Worm (Caenorhabditis elegans) whole organism, L1 larva: ENCODE measurements around the gene M02B1.4.
A peak's percentile ranks its signal among the peaks of the same experiment; 100 is the strongest.

Experiments
- C04F5.9 ChIP-seq: sonication (generic microtip); optimal IDR thresholded peaks from 2 replicates; lab custom pipeline; 2016; ENCODE audit warnings: missing genetic modification characterization, missing compliant biosample characterization
- F16B12.6 ChIP-seq: fragments of 150-350 bp; optimal IDR thresholded peaks from 2 replicates; lab custom pipeline; 2014; ENCODE audit warnings: missing biosample characterization, missing genetic modification characterization
- alr-1 ChIP-seq: fragments of 200-800 bp; sonication (Bioruptor generic); optimal IDR thresholded peaks from 2 replicates; lab custom pipeline; 2018; ENCODE audit warnings: borderline replicate concordance, mild to moderate bottlenecking, missing genetic modification characterization, missing compliant biosample characterization
- ama-1 ChIP-seq: fragments of 150-350 bp; optimal IDR thresholded peaks from 2 replicates; lab custom pipeline; 2014
- blmp-1 ChIP-seq: fragments of 150-350 bp; optimal IDR thresholded peaks from 2 replicates; lab custom pipeline; 2014; ENCODE audit warnings: missing biosample characterization, missing genetic modification characterization
- ceh-8 ChIP-seq: fragments of 200-800 bp; sonication (Bioruptor generic); optimal IDR thresholded peaks from 2 replicates; lab custom pipeline; 2018; ENCODE audit warnings: mild to moderate bottlenecking, missing genetic modification characterization, moderate library complexity, missing compliant biosample characterization
- ceh-82 ChIP-seq, 3 experiments: fragments of 150-350 bp in 1 of 3; sonication (generic microtip) in 2 of 3; optimal IDR thresholded peaks; 2 replicates each; lab custom pipeline; 2014 to 2017; ENCODE audit warnings: missing biosample characterization in 3 of 3, missing genetic modification characterization in 3 of 3
- ceh-90 ChIP-seq: sonication (generic microtip); optimal IDR thresholded peaks from 2 replicates; lab custom pipeline; 2016; ENCODE audit warnings: missing genetic modification characterization, missing compliant biosample characterization
- dpl-1 ChIP-seq, 3 experiments: fragments of 150-350 bp in 2 of 3; sonication (generic microtip) in 1 of 3; optimal IDR thresholded peaks; 2 replicates each; lab custom pipeline; 2014 to 2017; ENCODE audit warnings: missing biosample characterization in 3 of 3, missing genetic modification characterization in 3 of 3, missing genetic modification reagents in 3 of 3
- efl-3 ChIP-seq: fragments of 200-800 bp; sonication (Bioruptor generic); optimal IDR thresholded peaks from 2 replicates; lab custom pipeline; 2018; ENCODE audit warnings: mild to moderate bottlenecking, missing genetic modification characterization, missing compliant biosample characterization
- egl-27 ChIP-seq, 2 experiments: fragments of 150-350 bp in 1 of 2; sonication (generic microtip); optimal IDR thresholded peaks; 3 replicates each; lab custom pipeline; 2017 to 2018; ENCODE audit warnings: missing biosample characterization in 2 of 2, missing genetic modification characterization in 2 of 2, missing genetic modification reagents in 2 of 2
- elt-2 ChIP-seq: sonication (generic microtip); optimal IDR thresholded peaks from 2 replicates; lab custom pipeline; 2016; ENCODE audit warnings: missing genetic modification characterization, mild to moderate bottlenecking, inconsistent platforms, missing compliant biosample characterization, missing genetic modification reagents
- ets-5 ChIP-seq: fragments of 200-800 bp; sonication (Bioruptor generic); IDR thresholded peaks from 2 replicates; pipeline ENCODE4 v1.3.6; 2022; ENCODE audit warnings: missing genetic modification characterization, missing compliant biosample characterization
- fkh-10 ChIP-seq: sonication (generic microtip); optimal IDR thresholded peaks from 2 replicates; lab custom pipeline; 2017; ENCODE audit warnings: missing biosample characterization, missing genetic modification reagents, missing genetic modification characterization
- fkh-4 ChIP-seq: sonication (generic microtip); optimal IDR thresholded peaks from 2 replicates; lab custom pipeline; 2016; ENCODE audit warnings: missing compliant biosample characterization, missing genetic modification characterization, borderline replicate concordance
- fos-1 ChIP-seq: fragments of 150-350 bp; optimal IDR thresholded peaks from 2 replicates; lab custom pipeline; 2014; ENCODE audit warnings: missing biosample characterization, missing genetic modification characterization
- grh-1 ChIP-seq: fragments of 200-800 bp; sonication (Bioruptor generic); IDR thresholded peaks from 2 replicates; pipeline ENCODE4 v1.3.6; 2022; ENCODE audit warnings: missing genetic modification reagents, missing genetic modification characterization, missing compliant biosample characterization
- hpl-2 ChIP-seq: fragments of 150-350 bp; optimal IDR thresholded peaks from 2 replicates; lab custom pipeline; 2014; ENCODE audit warnings: missing biosample characterization, missing genetic modification reagents, missing genetic modification characterization
- irx-1 ChIP-seq: sonication (generic microtip); optimal IDR thresholded peaks from 2 replicates; lab custom pipeline; 2016; ENCODE audit warnings: missing genetic modification characterization, missing compliant biosample characterization
- lin-14 ChIP-seq: fragments of 200-800 bp; sonication (Bioruptor generic); optimal IDR thresholded peaks from 2 replicates; lab custom pipeline; 2018; ENCODE audit warnings: mild to moderate bottlenecking, missing genetic modification characterization, moderate library complexity, missing compliant biosample characterization
- lin-15B ChIP-seq: fragments of 150-350 bp; sonication (generic microtip); optimal IDR thresholded peaks from 3 replicates; lab custom pipeline; 2014; ENCODE audit warnings: missing biosample characterization, missing genetic modification characterization
- mef-2 ChIP-seq: fragments of 150-350 bp; optimal IDR thresholded peaks from 2 replicates; lab custom pipeline; 2014; ENCODE audit warnings: missing biosample characterization, missing genetic modification characterization
- mep-1 ChIP-seq: fragments of 150-350 bp; optimal IDR thresholded peaks from 2 replicates; lab custom pipeline; 2014; ENCODE audit warnings: missing biosample characterization, missing genetic modification characterization
- nhr-11 ChIP-seq: fragments of 150-350 bp; optimal IDR thresholded peaks from 2 replicates; lab custom pipeline; 2014; ENCODE audit warnings: missing biosample characterization, missing genetic modification characterization
- nhr-19 ChIP-seq: fragments of 200-800 bp; sonication (Bioruptor generic); conservative IDR thresholded peaks from 2 replicates; pipeline ENCODE4 v1.3.6; 2022; ENCODE audit warnings: missing genetic modification characterization, missing compliant biosample characterization
- nhr-47 ChIP-seq: sonication (generic microtip); optimal IDR thresholded peaks from 2 replicates; lab custom pipeline; 2016; ENCODE audit warnings: mild to moderate bottlenecking, missing genetic modification characterization, moderate library complexity, missing compliant biosample characterization
- nhr-71 ChIP-seq: sonication (generic microtip); optimal IDR thresholded peaks from 2 replicates; lab custom pipeline; 2016; ENCODE audit warnings: mild to moderate bottlenecking, missing genetic modification characterization, moderate library complexity, missing compliant biosample characterization
- nhr-85 ChIP-seq: sonication (generic microtip); peaks from one replicate; lab custom pipeline; 2016; ENCODE audit warnings: missing genetic modification characterization, inconsistent platforms, missing compliant biosample characterization
- nhr-90 ChIP-seq: sonication (generic microtip); optimal IDR thresholded peaks from 2 replicates; lab custom pipeline; 2016; ENCODE audit warnings: mild to moderate bottlenecking, missing genetic modification characterization, missing compliant biosample characterization; ENCODE audit not compliant: poor library complexity
- pax-3 ChIP-seq: fragments of 200-800 bp; sonication (Bioruptor generic); optimal IDR thresholded peaks from 2 replicates; lab custom pipeline; 2018; ENCODE audit warnings: mild to moderate bottlenecking, missing genetic modification characterization, moderate library complexity, missing compliant biosample characterization
- pqm-1 ChIP-seq: sonication (generic microtip); optimal IDR thresholded peaks from 3 replicates; lab custom pipeline; 2017; ENCODE audit warnings: missing biosample characterization, missing genetic modification characterization
- skn-1 ChIP-seq: fragments of 150-350 bp; optimal IDR thresholded peaks from 2 replicates; lab custom pipeline; 2014; ENCODE audit warnings: missing biosample characterization, missing genetic modification characterization
- snpc-4 ChIP-seq: fragments of 150-350 bp; optimal IDR thresholded peaks from 2 replicates; lab custom pipeline; 2014; ENCODE audit warnings: missing biosample characterization, missing genetic modification characterization
- sox-4 ChIP-seq: sonication (generic microtip); optimal IDR thresholded peaks from 2 replicates; lab custom pipeline; 2016; ENCODE audit warnings: missing genetic modification characterization, missing compliant biosample characterization
- sptf-1 ChIP-seq: fragments of 150-350 bp; optimal IDR thresholded peaks from 2 replicates; lab custom pipeline; 2014; ENCODE audit warnings: missing biosample characterization, missing genetic modification characterization
- sup-37 ChIP-seq: fragments of 200-800 bp; sonication (Bioruptor generic); optimal IDR thresholded peaks from 2 replicates; lab custom pipeline; 2018; ENCODE audit warnings: mild to moderate bottlenecking, missing genetic modification characterization, missing compliant biosample characterization
- swsn-7 ChIP-seq: sonication (generic microtip); optimal IDR thresholded peaks from 2 replicates; lab custom pipeline; 2016; ENCODE audit warnings: missing genetic modification characterization, missing compliant biosample characterization
- tlp-1 ChIP-seq: fragments of 150-350 bp; optimal IDR thresholded peaks from 2 replicates; lab custom pipeline; 2014; ENCODE audit warnings: missing biosample characterization, missing genetic modification characterization
- unc-30 ChIP-seq: sonication (generic microtip); optimal IDR thresholded peaks from 2 replicates; lab custom pipeline; 2017; ENCODE audit warnings: missing biosample characterization, missing genetic modification characterization
- unc-62 ChIP-seq: fragments of 150-350 bp; optimal IDR thresholded peaks from 2 replicates; lab custom pipeline; 2014; ENCODE audit warnings: missing biosample characterization, missing genetic modification reagents, missing genetic modification characterization
- unc-98 ChIP-seq: fragments of 200-800 bp; sonication (Bioruptor generic); IDR thresholded peaks from 2 replicates; pipeline ENCODE4 v1.3.6; 2022; ENCODE audit warnings: missing genetic modification characterization, missing compliant biosample characterization
- zip-4 ChIP-seq: fragments of 200-800 bp; sonication (Bioruptor generic); optimal IDR thresholded peaks from 2 replicates; lab custom pipeline; 2018; ENCODE audit warnings: mild to moderate bottlenecking, missing genetic modification characterization, moderate library complexity, missing compliant biosample characterization
- ztf-11 ChIP-seq, 2 experiments: sonication (generic microtip); optimal IDR thresholded peaks; 2 replicates each; lab custom pipeline; 2016 to 2017; ENCODE audit warnings: missing genetic modification characterization in 2 of 2, missing biosample characterization in 1 of 2, missing compliant biosample characterization in 1 of 2
- ztf-4 ChIP-seq: fragments of 150-350 bp; optimal IDR thresholded peaks from 2 replicates; lab custom pipeline; 2014; ENCODE audit warnings: missing biosample characterization, missing genetic modification characterization

The M02B1.4 gene

ce11 chrIV:12796811-12797210 lies 28.3 kb downstream of the M02B1.4 start:
- TF ChIP-seq lin-14 (peak; percentile 66), nhr-85 (tag; lab: Kevin White, UChicago) (peak; percentile 81), ama-1 (lab: Kevin White, UChicago) (no peak), hpl-2 (GFP tag; lab: Kevin White, UChicago) (no peak), nhr-11 (tag; lab: Kevin White, UChicago) (no peak)

- TF ChIP-seq pqm-1 (tag; lab: Kevin White, UChicago) (no peak), sptf-1 (no peak), lin-15B (tag; lab: Kevin White, UChicago) (no peak), ets-5 (no peak), pax-3 (tag; lab: Kevin White, UChicago) (no peak), sup-37 (no peak), F16B12.6 (no peak), fos-1 (tag; lab: Kevin White, UChicago) (no peak), unc-62 (GFP tag; lab: Kevin White, UChicago) (no peak), nhr-71 (tag; lab: Kevin White, UChicago) (peak; percentile 23), egl-27 (tag; optimal IDR thresholded peaks at IDR 0.05; lab: Kevin White, UChicago) (no peak), nhr-19 (GFP tag; lab: Robert Waterston, UW) (0 out of 2 replicates have a peak, but pooled peaks have one; percentile 31), nhr-90 (tag; lab: Kevin White, UChicago) (peak; percentile 8), efl-3 (GFP tag; lab: Kevin White, UChicago) (no peak), zip-4 (no peak), nhr-85 (tag; lab: Kevin White, UChicago) (peak; percentile 53), skn-1 (tag; lab: Kevin White, UChicago) (no peak), irx-1 (tag; lab: Kevin White, UChicago) (no peak), elt-2 (tag; lab: Kevin White, UChicago) (peak; percentile 28), alr-1 (no peak), C04F5.9 (tag; lab: Kevin White, UChicago) (no peak), mef-2 (tag; lab: Kevin White, UChicago) (no peak), snpc-4 (tag; lab: Kevin White, UChicago) (peak; percentile 80), sox-4 (tag; lab: Kevin White, UChicago) (no peak), mep-1 (no peak), swsn-7 (tag; lab: Kevin White, UChicago) (no peak), ceh-8 (GFP tag; lab: Kevin White, UChicago) (no peak), unc-30 (tag; lab: Kevin White, UChicago) (no peak), fkh-10 (GFP tag; lab: Kevin White, UChicago) (no peak)
Measured at ce11 chrIV:12795371-12795936, 29.7 kb downstream of the M02B1.4 start.

DNA sequence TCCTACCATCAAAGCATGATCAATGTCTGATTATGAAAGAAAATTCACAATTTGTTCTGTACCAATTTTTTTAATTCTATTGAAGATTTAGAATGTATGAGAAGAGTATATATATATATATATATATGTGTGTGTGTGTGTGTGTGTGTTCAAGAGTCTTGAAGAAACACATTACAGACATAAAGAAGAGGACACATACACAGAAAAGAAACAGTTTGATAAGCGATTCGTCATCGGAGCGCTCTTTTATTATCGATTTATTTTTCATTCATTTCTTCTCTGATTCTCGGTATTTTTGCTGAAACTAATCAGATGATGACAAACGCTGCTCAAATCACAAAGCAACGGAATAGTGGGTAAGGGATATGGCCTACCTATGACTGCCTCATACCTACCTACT lies 31.5 kb downstream of the M02B1.4 start, which contains the start of gene pin-2:
Gene pin-2 (plus strand): TSS at position 227 of the 400 bp plus-strand sequence.
- TF ChIP-seq ceh-8 (GFP tag; lab: Kevin White, UChicago) (no peak), ceh-82 (tag; optimal IDR thresholded peaks at IDR 0.05; lab: Kevin White, UChicago) (no peak), grh-1 (GFP tag; lab: Robert Waterston, UW) (no peak), ceh-90 (tag; lab: Kevin White, UChicago) (no peak), nhr-47 (no peak), unc-98 (no peak), F16B12.6 (no peak), sox-4 (tag; lab: Kevin White, UChicago) (no peak), dpl-1 (GFP tag; optimal IDR thresholded peaks at IDR 0.05; lab: Kevin White, UChicago) (no peak), sptf-1 (no peak), ama-1 (lab: Kevin White, UChicago) (no peak), tlp-1 (tag; lab: Kevin White, UChicago) (no peak), ets-5 (no peak), ztf-4 (tag; lab: Kevin White, UChicago) (no peak), blmp-1 (no peak), ztf-11 (tag; optimal IDR thresholded peaks at IDR 0.05; lab: Kevin White, UChicago) (no peak), fkh-4 (no peak), egl-27 (tag; optimal IDR thresholded peaks at IDR 0.05; lab: Kevin White, UChicago) (no peak), hpl-2 (GFP tag; lab: Kevin White, UChicago) (no peak)
